Fruit fly (Drosophila melanogaster): ENCODE results near the gene RpS20.

DNA sequence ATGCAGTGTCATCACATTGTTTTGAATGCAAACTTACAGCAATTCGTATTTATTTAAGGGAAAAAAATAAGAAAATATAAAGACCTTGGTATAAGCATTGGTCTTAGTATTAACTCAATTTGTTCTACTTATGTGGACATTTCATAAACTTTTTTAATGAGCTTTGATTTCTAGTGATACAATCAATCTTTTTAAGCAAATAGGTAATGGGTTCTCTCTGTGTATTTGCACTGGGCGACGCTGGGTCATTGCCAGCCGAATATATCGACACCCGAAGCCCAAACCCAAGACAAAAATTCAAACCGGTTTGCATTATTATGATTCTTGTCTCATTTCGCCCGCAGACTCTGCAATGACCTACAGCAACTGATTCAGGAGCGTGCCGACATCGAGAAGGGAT is 13.6 kb downstream of the RpS20 start:
- TF ChIP-seq CG8478 (optimal IDR thresholded peaks at IDR 0.05) = no peak
- TF ChIP-seq CTCF (optimal IDR thresholded peaks at IDR 0.05) = no peak

All from S2 (cell line).